Fruit fly (Drosophila melanogaster): ENCODE data around the gene CG5938.
A peak's percentile ranks its signal among the peaks of the same experiment; 100 is the strongest.

The CG5938 gene

DNA sequence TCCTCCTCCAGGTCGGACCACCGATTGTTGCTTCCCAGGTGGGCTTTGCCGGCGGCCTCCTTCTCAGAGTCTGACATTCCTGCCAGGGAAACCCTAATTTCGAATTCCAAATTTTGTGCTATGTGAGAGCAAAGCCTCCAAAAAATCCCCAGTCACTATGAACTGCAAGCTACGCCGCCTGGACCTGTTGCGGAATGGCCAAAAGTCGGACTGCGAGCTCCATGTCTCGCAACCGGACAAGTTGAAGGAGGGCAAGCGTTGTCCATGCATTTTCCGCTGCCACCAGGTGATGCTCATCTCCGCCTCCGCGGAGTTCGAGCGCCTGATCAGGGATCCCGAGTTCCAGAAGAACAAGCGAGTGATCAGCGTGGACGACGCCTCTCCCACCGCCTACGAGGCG, 9.3 kb upstream of the CG5938 start, which contains the start of the genes CG14262 and CG14260:
Gene CG14262, minus strand, starts transcription at position 101 of the 400 bp plus-strand sequence.
Gene CG14260, plus strand, starts transcription at position 128 of the 400 bp plus-strand sequence.
- TF ChIP-seq CG17806 (tag; optimal IDR thresholded peaks at IDR 0.05) (no peak), CG8159 (tag; optimal IDR thresholded peaks at IDR 0.05) (no peak), Pif1A (GFP tag; optimal IDR thresholded peaks at IDR 0.05) (no peak), CG15710 (tag; optimal IDR thresholded peaks at IDR 0.05) (no peak), D1 (tag; optimal IDR thresholded peaks at IDR 0.05) (no peak)

DNA sequence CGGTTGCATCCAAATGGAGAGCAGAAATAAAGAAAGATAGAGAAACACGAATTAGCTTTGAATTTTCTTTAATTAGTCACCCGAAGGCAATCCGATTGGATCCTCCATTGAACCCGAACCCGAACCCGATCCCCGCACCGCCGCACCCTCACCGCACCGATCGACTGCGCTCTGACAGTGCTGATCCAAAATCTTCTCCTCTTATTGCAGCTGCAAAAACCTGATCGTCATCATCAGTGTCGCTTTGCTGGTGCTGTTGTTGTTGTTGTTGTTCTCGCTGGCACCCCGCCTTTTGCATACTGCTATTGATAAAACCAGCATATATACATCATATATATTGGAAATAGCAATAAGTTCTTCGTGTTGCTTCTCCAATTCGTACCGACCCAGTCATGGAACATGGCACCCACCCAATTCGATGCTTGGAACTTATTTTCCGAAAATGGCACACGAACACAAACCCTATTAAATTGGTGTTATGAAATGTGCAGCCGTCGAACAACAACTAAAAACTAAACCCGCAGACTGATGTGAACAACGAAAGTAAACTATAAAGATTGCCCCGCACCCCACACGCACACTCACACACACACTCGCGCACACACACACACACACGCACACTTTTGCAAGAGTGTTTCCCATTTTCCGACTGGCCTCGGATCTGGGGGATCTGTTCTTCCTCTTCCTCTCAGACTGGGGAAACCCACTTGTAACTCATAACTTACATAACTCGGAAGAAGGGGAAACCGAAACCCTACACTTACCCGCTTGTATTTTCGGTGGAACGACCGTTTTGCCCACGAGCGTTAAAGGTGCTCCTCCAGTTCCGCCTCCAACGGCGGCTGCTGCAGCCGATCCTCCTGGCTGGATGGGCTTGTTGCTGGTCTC, 4.0 kb upstream of the CG5938 start:
- TF ChIP-seq CG17806 (tag; optimal IDR thresholded peaks at IDR 0.05) (no peak), CG4496 (GFP tag; IDR thresholded peaks at IDR 0.05) (no peak), CG10348 (GFP tag; IDR thresholded peaks at IDR 0.05) (no peak), Pif1A (GFP tag; optimal IDR thresholded peaks at IDR 0.05) (no peak), Snoo (tag; optimal IDR thresholded peaks at IDR 0.05) (no peak), CG34367 (tag; optimal IDR thresholded peaks at IDR 0.05) (no peak), CG13204 (GFP tag; optimal IDR thresholded peaks at IDR 0.05) (peak; percentile 6), fd96Ca (GFP tag; IDR thresholded peaks at IDR 0.05) (no peak), CG32121 (GFP tag; IDR thresholded peaks at IDR 0.05) (no peak), gl (tag; optimal IDR thresholded peaks at IDR 0.05) (no peak), Ets98B (GFP tag; IDR thresholded peaks at IDR 0.05) (peak; percentile 22; the same call in 1 of the 2 replicates), CG9948 (tag; optimal IDR thresholded peaks at IDR 0.05) (no peak), CG8301 (tag; optimal IDR thresholded peaks at IDR 0.05) (no peak), CG14655 (GFP tag; optimal IDR thresholded peaks at IDR 0.05) (no peak), D1 (tag; optimal IDR thresholded peaks at IDR 0.05) (no peak), EcR (GFP tag; optimal IDR thresholded peaks at IDR 0.05) (peak; percentile 73), rn (GFP tag; IDR thresholded peaks at IDR 0.05) (no peak), Pif1B (GFP tag; optimal IDR thresholded peaks at IDR 0.05) (no peak), CG8159 (tag; optimal IDR thresholded peaks at IDR 0.05) (no peak), CG15710 (tag; optimal IDR thresholded peaks at IDR 0.05) (no peak), CG12605 (GFP tag; IDR thresholded peaks at IDR 0.05) (0 out of 2 replicates have a peak, but pooled peaks have one; percentile 14)

DNA sequence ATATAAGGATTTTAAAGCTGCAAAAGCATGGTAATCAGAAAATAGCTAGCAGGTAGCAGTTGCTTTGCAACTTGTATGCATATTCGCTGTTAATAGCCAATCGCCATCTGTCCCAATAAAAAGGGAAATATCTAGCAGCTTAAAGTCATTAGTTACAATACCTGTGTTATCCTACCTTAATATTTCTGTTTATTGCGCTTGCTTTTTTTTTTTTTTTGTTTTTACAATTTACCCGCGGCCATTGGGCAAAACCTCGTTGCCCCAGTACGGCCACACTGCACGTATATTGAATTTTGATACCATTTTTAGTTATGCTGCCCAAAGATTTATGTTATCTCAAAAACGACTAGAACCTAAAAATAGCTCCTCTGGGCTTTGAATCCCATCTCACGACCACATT, 2.4 kb upstream of the CG5938 start:
- TF ChIP-seq fd96Ca (GFP tag; IDR thresholded peaks at IDR 0.05): no peak
- peak; percentile 54; the same call in 1 of the 3 replicates for TF ChIP-seq CG4496 (GFP tag; IDR thresholded peaks at IDR 0.05)
- TF ChIP-seq CG8301 (tag; optimal IDR thresholded peaks at IDR 0.05): no peak

DNA sequence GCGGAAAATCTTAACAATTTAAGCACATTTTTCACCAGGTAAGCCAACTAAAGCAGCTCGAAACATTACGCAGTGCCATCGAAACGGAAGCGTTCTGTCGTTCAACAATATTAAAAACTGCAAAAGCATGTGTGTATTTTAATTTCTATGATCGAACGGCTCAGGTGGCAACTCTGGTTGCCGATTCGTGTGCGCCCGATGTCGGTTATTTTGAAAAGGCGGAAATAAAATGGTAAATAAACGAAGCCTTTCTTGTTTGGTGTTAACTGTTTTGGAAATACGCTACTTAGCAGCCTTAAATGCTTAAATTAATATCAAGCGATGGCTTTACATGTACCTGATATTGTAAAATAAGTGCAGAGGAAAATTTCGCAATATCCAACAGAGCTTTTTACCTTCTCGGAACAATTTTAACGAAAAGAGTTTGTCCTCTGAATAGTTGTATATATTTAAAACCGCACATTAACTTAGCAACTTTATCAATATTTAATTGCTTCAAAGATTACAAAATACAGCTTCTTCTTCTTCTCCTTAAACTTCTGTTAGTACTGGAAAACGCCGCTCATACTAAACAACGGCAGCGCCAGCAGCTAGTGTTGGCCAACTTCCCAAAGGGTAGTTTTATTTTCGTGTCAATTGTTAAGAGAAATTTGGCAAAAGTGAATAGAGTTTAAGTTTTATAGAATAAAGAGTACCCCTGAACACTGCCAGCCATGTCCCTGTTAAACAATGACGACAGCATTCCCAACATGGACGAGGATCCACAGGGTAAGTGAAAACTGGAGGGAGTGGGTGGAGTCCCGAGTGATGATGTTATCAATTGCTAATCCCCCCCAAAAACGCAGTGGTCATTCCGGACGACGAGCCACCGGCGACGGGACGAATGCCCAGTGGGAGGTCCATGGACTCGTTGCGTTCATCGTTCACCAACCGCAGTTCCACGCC, 1.2 kb upstream of the CG5938 start, which contains the start of gene CG5934:
Gene CG5934, plus strand, starts transcription at position 588 of the 945 bp plus-strand sequence.
- TF ChIP-seq CG13204 (GFP tag; optimal IDR thresholded peaks at IDR 0.05): no peak
- no peak for TF ChIP-seq Pif1A (GFP tag; optimal IDR thresholded peaks at IDR 0.05)
- peak; percentile 31; the same call in 1 of the 2 replicates for TF ChIP-seq Ets98B (GFP tag; IDR thresholded peaks at IDR 0.05)
- TF ChIP-seq fd96Ca (GFP tag; IDR thresholded peaks at IDR 0.05): no peak
- TF ChIP-seq CG4496 (GFP tag; IDR thresholded peaks at IDR 0.05): peak; percentile 59; the same call in 1 of the 3 replicates

DNA sequence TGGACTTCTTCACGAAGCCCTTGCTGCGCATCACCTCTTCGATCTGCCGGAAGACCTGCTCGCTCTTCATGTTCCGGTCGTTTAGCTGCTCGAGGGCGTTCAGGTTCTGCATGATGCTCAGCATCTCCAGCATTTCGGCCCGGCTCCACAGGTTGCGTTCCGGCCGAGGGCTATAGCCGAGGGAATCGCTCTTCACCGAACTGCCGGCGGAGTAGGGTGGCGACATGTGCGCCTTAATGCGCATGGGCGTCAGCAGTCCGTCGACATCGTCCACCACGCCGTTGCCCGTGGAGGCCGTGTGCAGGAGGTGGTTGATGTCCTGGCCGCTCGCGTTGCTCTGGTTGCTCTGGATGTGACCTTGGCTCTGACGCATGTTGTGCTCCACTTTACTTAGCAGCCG, 4.9 kb downstream of the CG5938 start:
- TF ChIP-seq Pif1B (GFP tag; optimal IDR thresholded peaks at IDR 0.05) (no peak), CG12605 (GFP tag; IDR thresholded peaks at IDR 0.05) (peak; percentile 75)

DNA sequence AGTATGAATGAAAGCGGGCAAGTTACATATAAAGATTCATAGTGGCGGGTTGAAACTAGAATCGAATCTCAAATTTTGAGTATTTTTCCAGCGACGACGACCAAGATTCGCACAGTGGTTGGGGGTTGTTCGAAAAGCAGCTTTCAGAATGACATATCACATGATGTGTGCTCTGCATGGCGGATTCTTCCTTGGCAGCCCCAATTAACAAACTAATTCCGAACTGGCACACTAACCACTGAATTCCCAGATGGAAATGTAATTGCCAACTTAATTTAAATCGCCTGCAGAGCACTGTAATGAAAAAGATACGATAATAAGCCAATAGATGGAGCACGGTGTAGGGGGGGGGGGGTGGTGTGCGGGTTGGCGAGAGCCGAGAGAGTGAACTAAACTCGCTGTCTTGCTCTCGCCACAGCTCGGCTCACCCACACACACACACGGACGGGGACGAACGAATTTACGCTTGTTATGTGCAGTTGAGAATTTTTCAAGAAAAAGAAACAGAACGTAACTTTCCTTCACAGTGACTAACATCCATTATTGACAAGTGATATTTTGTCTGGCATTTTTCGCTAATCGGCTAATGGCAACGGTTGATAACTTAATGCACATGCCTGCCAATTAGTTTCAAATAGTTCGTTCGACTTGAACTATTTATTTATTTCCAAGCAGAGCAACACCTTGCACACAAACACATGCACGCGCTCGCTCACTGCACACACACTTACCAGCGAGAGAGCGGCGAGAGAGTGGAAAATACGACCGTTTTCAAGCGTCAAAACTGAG, 6.6 kb downstream of the CG5938 start:
- TF ChIP-seq CG13204 (GFP tag; optimal IDR thresholded peaks at IDR 0.05): peak; percentile 92
- peak; percentile 98 for TF ChIP-seq CG17806 (tag; optimal IDR thresholded peaks at IDR 0.05)
- peak; percentile 98 for TF ChIP-seq CG34367 (tag; optimal IDR thresholded peaks at IDR 0.05)
- peak; percentile 97 for TF ChIP-seq CG12605 (GFP tag; IDR thresholded peaks at IDR 0.05)
- TF ChIP-seq Ets98B (GFP tag; IDR thresholded peaks at IDR 0.05): peak; percentile 98
- no peak for TF ChIP-seq D1 (tag; optimal IDR thresholded peaks at IDR 0.05)
- TF ChIP-seq CG14655 (GFP tag; optimal IDR thresholded peaks at IDR 0.05): peak; percentile 97
- peak; percentile 99 for TF ChIP-seq fd96Ca (GFP tag; IDR thresholded peaks at IDR 0.05)
- peak; percentile 94 for TF ChIP-seq gl (tag; optimal IDR thresholded peaks at IDR 0.05)
- TF ChIP-seq EcR (GFP tag; optimal IDR thresholded peaks at IDR 0.05): peak; percentile 36
- peak; percentile 96 for TF ChIP-seq CG10348 (GFP tag; IDR thresholded peaks at IDR 0.05)
- peak; percentile 97 for TF ChIP-seq CG8159 (tag; optimal IDR thresholded peaks at IDR 0.05)
- TF ChIP-seq Snoo (tag; optimal IDR thresholded peaks at IDR 0.05): peak; percentile 96
- peak; percentile 98 for TF ChIP-seq Pif1B (GFP tag; optimal IDR thresholded peaks at IDR 0.05)
- TF ChIP-seq Pif1A (GFP tag; optimal IDR thresholded peaks at IDR 0.05): peak; percentile 98
- peak; percentile 94 for TF ChIP-seq rn (GFP tag; IDR thresholded peaks at IDR 0.05)
- peak; percentile 97 for TF ChIP-seq CG32121 (GFP tag; IDR thresholded peaks at IDR 0.05)
- peak; percentile 96 for TF ChIP-seq CG15710 (tag; optimal IDR thresholded peaks at IDR 0.05)
- TF ChIP-seq CG4496 (GFP tag; IDR thresholded peaks at IDR 0.05): peak; percentile 99
- peak; percentile 97 for TF ChIP-seq CG9948 (tag; optimal IDR thresholded peaks at IDR 0.05)
- peak; percentile 97 for TF ChIP-seq CG8301 (tag; optimal IDR thresholded peaks at IDR 0.05)
